Fruit fly (Drosophila melanogaster): ENCODE data around the gene CG4022.
A peak's percentile ranks its signal among the peaks of the same experiment; 100 is the strongest.

CG4022 gene

dm6 chr3L:9402157-9402890, 8.3 kb downstream of the CG4022 start, which contains the start of gene eIF4E1 (continued):
- TF ChIP-seq CG3163 (GFP tag; optimal IDR thresholded peaks at IDR 0.05), result no peak
- no peak for TF ChIP-seq CG4730 (GFP tag; IDR thresholded peaks at IDR 0.05)
- no peak for TF ChIP-seq CG4854 (GFP tag; optimal IDR thresholded peaks at IDR 0.05)
- no peak for TF ChIP-seq CG10565 (GFP tag; optimal IDR thresholded peaks at IDR 0.05)
- TF ChIP-seq CG8290 (GFP tag; optimal IDR thresholded peaks at IDR 0.05), result peak; percentile 30
- peak in 1 of 2 experiments; percentile 55 for TF ChIP-seq CG8290 (tag; optimal IDR thresholded peaks at IDR 0.05)
- TF ChIP-seq sim (GFP tag; IDR thresholded peaks at IDR 0.05), result no peak
- no peak for TF ChIP-seq ttk (GFP tag; IDR thresholded peaks at IDR 0.05)
- no peak for TF ChIP-seq CG4404 (GFP tag; IDR thresholded peaks at IDR 0.05)
- TF ChIP-seq zf30C (GFP tag; optimal IDR thresholded peaks at IDR 0.05), result no peak
- no peak for TF ChIP-seq Deaf1 (tag; optimal IDR thresholded peaks at IDR 0.05)
- TF ChIP-seq CG6791 (GFP tag; IDR thresholded peaks at IDR 0.05; ENCODE audit: partially characterized antibody), result peak; percentile 73
- TF ChIP-seq CG9932 (GFP tag; IDR thresholded peaks at IDR 0.05), result peak; percentile 31; the same call in 1 of the 2 replicates
- TF ChIP-seq Usf (GFP tag; optimal IDR thresholded peaks at IDR 0.05), result no peak
- no peak for TF ChIP-seq fu2 (GFP tag; optimal IDR thresholded peaks at IDR 0.05)
- no peak for TF ChIP-seq Ptx1 (GFP tag; IDR thresholded peaks at IDR 0.05)
- TF ChIP-seq amos (GFP tag; IDR thresholded peaks at IDR 0.05; ENCODE audit: partially characterized antibody), result peak; percentile 86
- TF ChIP-seq CG2202 (tag; optimal IDR thresholded peaks at IDR 0.05), result no peak
- TF ChIP-seq zfh1 (GFP tag; IDR thresholded peaks at IDR 0.05), result no peak
- peak; percentile 86 for TF ChIP-seq MESR4 (GFP tag; optimal IDR thresholded peaks at IDR 0.05)
- TF ChIP-seq CG1024 (GFP tag; IDR thresholded peaks at IDR 0.05), result no peak
- TF ChIP-seq CG34376 (GFP tag; optimal IDR thresholded peaks at IDR 0.05), result no peak
- TF ChIP-seq tll (GFP tag; optimal IDR thresholded peaks at IDR 0.05), result peak; percentile 20 to 54
- TF ChIP-seq Rx (GFP tag; IDR thresholded peaks at IDR 0.05), result no peak
- no peak for TF ChIP-seq CG10209 (GFP tag; optimal IDR thresholded peaks at IDR 0.05)
- TF ChIP-seq sob (GFP tag; IDR thresholded peaks at IDR 0.05), result peak; percentile 41
- no peak for TF ChIP-seq Optix (GFP tag; IDR thresholded peaks at IDR 0.05)
- no peak for TF ChIP-seq TFAM (GFP tag; optimal IDR thresholded peaks at IDR 0.05)
- peak; percentile 90 for TF ChIP-seq BEAF-32 (GFP tag; optimal IDR thresholded peaks at IDR 0.05)
- TF ChIP-seq ham (GFP tag; IDR thresholded peaks at IDR 0.05), result no peak
- TF ChIP-seq zfh2 (GFP tag; optimal IDR thresholded peaks at IDR 0.05), result peak; percentile 16
- TF ChIP-seq YL-1 (GFP tag; optimal IDR thresholded peaks at IDR 0.05), result peak; percentile 61
- TF ChIP-seq CG6683 (GFP tag; optimal IDR thresholded peaks at IDR 0.05), result no peak
- no peak for TF ChIP-seq disco-r (GFP tag; optimal IDR thresholded peaks at IDR 0.05)
- peak; percentile 28 for TF ChIP-seq vfl (GFP tag; optimal IDR thresholded peaks at IDR 0.05)
- no peak for TF ChIP-seq CG32532 (GFP tag; IDR thresholded peaks at IDR 0.05)
- TF ChIP-seq Bdp1 (GFP tag; optimal IDR thresholded peaks at IDR 0.05), result no peak
- peak; percentile 13 for TF ChIP-seq Hsf (GFP tag; optimal IDR thresholded peaks at IDR 0.05)
- TF ChIP-seq dpn (GFP tag; optimal IDR thresholded peaks at IDR 0.05), result peak in 1 of 2 experiments; percentile 62
- TF ChIP-seq CG6272 (GFP tag; IDR thresholded peaks at IDR 0.05), result no peak
- TF ChIP-seq sna (GFP tag; IDR thresholded peaks at IDR 0.05; ENCODE audit: partially characterized antibody), result no peak
- no peak for TF ChIP-seq CG11093 (GFP tag; IDR thresholded peaks at IDR 0.05)
- no peak for TF ChIP-seq CG14014 (GFP tag; IDR thresholded peaks at IDR 0.05)
- TF ChIP-seq lab (GFP tag; optimal IDR thresholded peaks at IDR 0.05), result no peak
- no peak for TF ChIP-seq eyg (GFP tag; optimal IDR thresholded peaks at IDR 0.05)
- no peak for TF ChIP-seq seq (GFP tag; IDR thresholded peaks at IDR 0.05)
- no peak for TF ChIP-seq tio (GFP tag; optimal IDR thresholded peaks at IDR 0.05)
- no peak for TF ChIP-seq Hr3 (GFP tag; optimal IDR thresholded peaks at IDR 0.05)
- peak in 1 of 3 experiments; percentile 58 for TF ChIP-seq Stat92E (GFP tag; optimal IDR thresholded peaks at IDR 0.05)
- no peak for TF ChIP-seq hth (optimal IDR thresholded peaks at IDR 0.05)
- no peak for TF ChIP-seq eve (GFP tag; optimal IDR thresholded peaks at IDR 0.05)

Data from whole organism, embryonic.